Worm (Caenorhabditis elegans) whole organism, early embryonic: ENCODE data around the gene Y43C5B.3.

Experiments
- F13C5.2 ChIP-seq: sonication (generic microtip); optimal IDR thresholded peaks from 2 replicates; lab custom pipeline; 2017; ENCODE audit warnings: mild to moderate bottlenecking, missing genetic modification characterization, inconsistent platforms, missing compliant biosample characterization
- ama-1 ChIP-seq: fragments of 150-350 bp; optimal IDR thresholded peaks from 2 replicates; lab custom pipeline; 2014
- ets-7 ChIP-seq: sonication (generic microtip); optimal IDR thresholded peaks from 2 replicates; lab custom pipeline; 2016; ENCODE audit warnings: missing genotype, missing genetic modification characterization, missing compliant biosample characterization
- flt-1 ChIP-seq: fragments of 200-800 bp; sonication (Bioruptor generic); IDR thresholded peaks from 2 replicates; pipeline ENCODE4 v1.3.6; 2022; ENCODE audit warnings: missing genetic modification characterization, missing compliant biosample characterization
- hnd-1 ChIP-seq: sonication (generic microtip); optimal IDR thresholded peaks from 2 replicates; lab custom pipeline; 2016; ENCODE audit warnings: missing genetic modification characterization, missing compliant biosample characterization
- sea-1 ChIP-seq: fragments of 200-800 bp; sonication (Bioruptor generic); conservative IDR thresholded peaks from 2 replicates; pipeline ENCODE4 v1.3.6; 2022; ENCODE audit warnings: missing genetic modification characterization, missing compliant biosample characterization
- tbx-37 ChIP-seq: fragments of 200-800 bp; sonication (Bioruptor generic); conservative IDR thresholded peaks from 2 replicates; pipeline ENCODE4 v1.3.6; 2022; ENCODE audit warnings: missing genetic modification reagents, missing genetic modification characterization, missing compliant biosample characterization

ce11 chrIV:10373772-10374288 is 23.4 kb downstream of the Y43C5B.3 start, which contains the start of gene mpz-5:
- no peak for TF ChIP-seq tbx-37 (GFP tag; lab: Robert Waterston, UW)
- TF ChIP-seq ama-1 = no peak
- TF ChIP-seq F13C5.2 = peak; percentile 65
- TF ChIP-seq hnd-1 (tag; lab: Kevin White, UChicago) = no peak
- no peak for TF ChIP-seq sea-1
- TF ChIP-seq ets-7 (tag; lab: Kevin White, UChicago) = no peak
- no peak for TF ChIP-seq flt-1 (GFP tag; lab: Robert Waterston, UW)
